Fruit fly (Drosophila melanogaster) whole organism, wandering third instar larva: ENCODE measurements around the gene chp.
A peak's percentile ranks its signal among the peaks of the same experiment; 100 is the strongest.

Experiments used
- CG32264 ChIP-seq: fragments of 200-800 bp; sonication (Bioruptor generic); optimal IDR thresholded peaks from 2 replicates; lab custom pipeline; 2016; ENCODE audit warnings: missing biosample characterization, missing genetic modification characterization
- CG9705 ChIP-seq: fragments of 200-800 bp; sonication (Bioruptor generic); optimal IDR thresholded peaks from 2 replicates; lab custom pipeline; 2018; ENCODE audit warnings: missing biosample characterization, mild to moderate bottlenecking, missing genetic modification characterization
- CrebA ChIP-seq: fragments of 200-800 bp; sonication (Bioruptor generic); optimal IDR thresholded peaks from 2 replicates; lab custom pipeline; 2016; ENCODE audit warnings: missing biosample characterization, mild to moderate bottlenecking, missing genetic modification characterization, borderline replicate concordance
- Dfd ChIP-seq: fragments of >200 bp; optimal IDR thresholded peaks from 2 replicates; lab custom pipeline; 2017; ENCODE audit warnings: missing biosample characterization, missing genetic modification characterization
- Dif ChIP-seq: fragments of 200-275, 200-300 bp; sonication (Bioruptor generic); optimal IDR thresholded peaks from 2 replicates; lab custom pipeline; 2018; ENCODE audit warnings: missing biosample characterization, missing genetic modification characterization; ENCODE audit not compliant: partially characterized antibody
- GATAd ChIP-seq: sonication (Bioruptor generic); optimal IDR thresholded peaks from 2 replicates; lab custom pipeline; 2016; ENCODE audit warnings: missing biosample characterization, missing genetic modification characterization
- HLH106 ChIP-seq: fragments of 200-800 bp; optimal IDR thresholded peaks from 3 replicates; lab custom pipeline; 2019; ENCODE audit warnings: missing biosample characterization, mild to moderate bottlenecking, missing genetic modification characterization, moderate library complexity
- Hnf4 ChIP-seq: fragments of 200-800 bp; sonication (Bioruptor generic); optimal IDR thresholded peaks from 2 replicates; lab custom pipeline; 2016; ENCODE audit warnings: missing biosample characterization, mild to moderate bottlenecking, missing genetic modification characterization
- Hr78 ChIP-seq: fragments of >200 bp; optimal IDR thresholded peaks from 2 replicates; lab custom pipeline; 2017; ENCODE audit warnings: missing biosample characterization, missing genetic modification characterization
- Hr83 ChIP-seq: fragments of 200-300 bp; sonication (Bioruptor generic); optimal IDR thresholded peaks from 2 replicates; lab custom pipeline; 2016; ENCODE audit warnings: missing biosample characterization, mild to moderate bottlenecking, missing genetic modification characterization, moderate library complexity; ENCODE audit not compliant: poor library complexity, severe bottlenecking
- Jra ChIP-seq: sonication (Bioruptor generic); optimal IDR thresholded peaks from 2 replicates; lab custom pipeline; 2016; ENCODE audit warnings: missing biosample characterization, missing genetic modification characterization
- Mio ChIP-seq: sonication (Bioruptor generic); optimal IDR thresholded peaks from 2 replicates; lab custom pipeline; 2016; ENCODE audit warnings: missing biosample characterization, missing genetic modification characterization
- Myc ChIP-seq: fragments of >200 bp; optimal IDR thresholded peaks from 2 replicates; lab custom pipeline; 2017
- N ChIP-seq: fragments of >200 bp; optimal IDR thresholded peaks from 2 replicates; lab custom pipeline; 2018; ENCODE audit warnings: missing biosample characterization, missing external identifiers, missing genetic modification characterization
- OdsH ChIP-seq: fragments of 200-800 bp; sonication (Bioruptor generic); optimal IDR thresholded peaks from 2 replicates; lab custom pipeline; 2016; ENCODE audit warnings: missing biosample characterization, mild to moderate bottlenecking, missing genetic modification characterization
- Rel ChIP-seq, 2 experiments: fragments of 200-800 bp; sonication (Bioruptor generic) in 1 of 2; optimal IDR thresholded peaks; 2 replicates in 1 of 2; 3 replicates in 1 of 2; lab custom pipeline; 2016 to 2019; ENCODE audit warnings: mild to moderate bottlenecking in 2 of 2, missing biosample characterization in 2 of 2, missing genetic modification characterization in 2 of 2, moderate library complexity in 1 of 2
- Sp1 ChIP-seq: fragments of 200-800 bp; sonication (Bioruptor generic); optimal IDR thresholded peaks from 3 replicates; lab custom pipeline; 2019; ENCODE audit warnings: missing biosample characterization, mild to moderate bottlenecking, missing genetic modification characterization, moderate library complexity
- Vsx2 ChIP-seq: fragments of 200-300, 225-300 bp; sonication (Bioruptor generic); optimal IDR thresholded peaks from 2 replicates; lab custom pipeline; 2018; ENCODE audit warnings: missing biosample characterization, missing genetic modification characterization; ENCODE audit not compliant: partially characterized antibody
- br ChIP-seq: fragments of 200-800 bp; sonication (Bioruptor generic); optimal IDR thresholded peaks from 2 replicates; lab custom pipeline; 2016; ENCODE audit warnings: missing biosample characterization, missing genetic modification characterization
- dmrt93B ChIP-seq: fragments of 200-800 bp; sonication (Bioruptor generic); optimal IDR thresholded peaks from 2 replicates; lab custom pipeline; 2018; ENCODE audit warnings: missing biosample characterization, mild to moderate bottlenecking, missing genetic modification characterization
- dsf ChIP-seq: sonication (Bioruptor generic); optimal IDR thresholded peaks from 2 replicates; lab custom pipeline; 2016; ENCODE audit warnings: missing biosample characterization, missing genetic modification characterization, borderline replicate concordance
- ey ChIP-seq: fragments of 200-800 bp; sonication (Bioruptor generic); optimal IDR thresholded peaks from 2 replicates; lab custom pipeline; 2016; ENCODE audit warnings: missing biosample characterization, missing genetic modification characterization
- foxo ChIP-seq, 2 experiments: fragments of 200-800 bp; sonication (Bioruptor generic); optimal IDR thresholded peaks; 2 replicates in 1 of 2; 3 replicates in 1 of 2; lab custom pipeline; 2016 to 2017; ENCODE audit warnings: missing biosample characterization in 2 of 2, missing genetic modification characterization in 2 of 2
- fru ChIP-seq: fragments of 200-800 bp; sonication (Bioruptor generic); optimal IDR thresholded peaks from 3 replicates; lab custom pipeline; 2016; ENCODE audit warnings: missing biosample characterization, mild to moderate bottlenecking, missing genetic modification characterization
- h ChIP-seq: fragments of 200-800 bp; sonication (Bioruptor generic); optimal IDR thresholded peaks from 3 replicates; lab custom pipeline; 2016; ENCODE audit warnings: missing biosample characterization, mild to moderate bottlenecking, missing genetic modification characterization
- jim ChIP-seq: fragments of 175-275, 200-325 bp; sonication (Bioruptor generic); optimal IDR thresholded peaks from 2 replicates; lab custom pipeline; 2016; ENCODE audit warnings: missing biosample characterization, mild to moderate bottlenecking, missing genetic modification characterization
- lola ChIP-seq: fragments of >200 bp; optimal IDR thresholded peaks from 2 replicates; lab custom pipeline; 2017; ENCODE audit warnings: missing biosample characterization, missing genetic modification characterization
- psq ChIP-seq: fragments of 200-800 bp; sonication (Bioruptor generic); optimal IDR thresholded peaks from 3 replicates; lab custom pipeline; 2017; ENCODE audit warnings: missing biosample characterization, mild to moderate bottlenecking, missing genetic modification characterization, moderate library complexity
- rgr ChIP-seq: fragments of 200-800 bp; sonication (Bioruptor generic); optimal IDR thresholded peaks from 3 replicates; lab custom pipeline; 2016; ENCODE audit warnings: missing biosample characterization, mild to moderate bottlenecking, missing genetic modification characterization
- sage ChIP-seq: fragments of 200-800 bp; sonication (Bioruptor generic); optimal IDR thresholded peaks from 2 replicates; lab custom pipeline; 2016; ENCODE audit warnings: missing biosample characterization, mild to moderate bottlenecking, missing genetic modification characterization
- sv ChIP-seq: fragments of 200-800 bp; sonication (Bioruptor generic); optimal IDR thresholded peaks from 3 replicates; lab custom pipeline; 2016; ENCODE audit warnings: missing biosample characterization, missing genetic modification characterization
- woc ChIP-seq: sonication (Bioruptor generic); optimal IDR thresholded peaks from 2 replicates; lab custom pipeline; 2016; ENCODE audit warnings: missing biosample characterization, mild to moderate bottlenecking, missing genetic modification characterization

The chp gene

dm6 chr3R:31223971-31224860 lies 13.7 kb upstream of the chp start:
- TF ChIP-seq Myc (lab: Kevin White, UChicago) (no peak), GATAd (no peak), Rel (GFP tag; optimal IDR thresholded peaks at IDR 0.05; lab: Kevin White, UChicago) (no peak), Rel (tag; optimal IDR thresholded peaks at IDR 0.05; lab: Kevin White, UChicago) (peak; percentile 38), psq (GFP tag; lab: Kevin White, UChicago) (peak; percentile 4), sage (GFP tag; lab: Kevin White, UChicago) (peak; percentile 3), Jra (GFP tag; lab: Kevin White, UChicago) (peak; percentile 37), OdsH (GFP tag; lab: Kevin White, UChicago) (peak; percentile 26)
- TF ChIP-seq, all 38 proteins: peak for 5

dm6 chr3R:31222890-31223569 lies 12.5 kb upstream of the chp start:
- no peak for TF ChIP-seq ey (GFP tag; lab: Kevin White, UChicago)
- no peak for TF ChIP-seq woc
- TF ChIP-seq CrebA (GFP tag; lab: Kevin White, UChicago): no peak
- no peak for TF ChIP-seq fru (GFP tag; lab: Kevin White, UChicago)
- TF ChIP-seq h: no peak
- no peak for TF ChIP-seq sv (GFP tag; lab: Kevin White, UChicago)
- TF ChIP-seq CG9705 (GFP tag; lab: Kevin White, UChicago): no peak

dm6 chr3R:31222125-31222889 lies 11.8 kb upstream of the chp start:
- TF ChIP-seq br (GFP tag; lab: Kevin White, UChicago) (peak; percentile 70), HLH106 (peak; percentile 58), CG9705 (GFP tag; lab: Kevin White, UChicago) (peak; percentile 20), fru (GFP tag; lab: Kevin White, UChicago) (peak; percentile 80), lola (GFP tag; lab: Kevin White, UChicago) (no peak), OdsH (GFP tag; lab: Kevin White, UChicago) (peak; percentile 61), CG32264 (peak; percentile 8), h (peak; percentile 83), Mio (no peak), foxo (GFP tag; optimal IDR thresholded peaks at IDR 0.05; lab: Kevin White, UChicago) (peak in 1 of 2 experiments; percentile 77), Hnf4 (GFP tag; lab: Kevin White, UChicago) (peak; percentile 46), woc (peak; percentile 50), ey (GFP tag; lab: Kevin White, UChicago) (peak; percentile 72), dmrt93B (GFP tag; lab: Kevin White, UChicago) (peak; percentile 47), rgr (GFP tag; lab: Kevin White, UChicago) (peak; percentile 72), Sp1 (GFP tag; lab: Kevin White, UChicago) (peak; percentile 60), psq (GFP tag; lab: Kevin White, UChicago) (peak; percentile 49), dsf (GFP tag; lab: Kevin White, UChicago) (no peak), sv (GFP tag; lab: Kevin White, UChicago) (peak; percentile 56), Dfd (GFP tag; lab: Kevin White, UChicago) (no peak)

- peak; percentile 95 for TF ChIP-seq jim (GFP tag; lab: Kevin White, UChicago)
- TF ChIP-seq Jra (GFP tag; lab: Kevin White, UChicago): no peak
- peak; percentile 17 for TF ChIP-seq h
- no peak for TF ChIP-seq Dfd (GFP tag; lab: Kevin White, UChicago)
- TF ChIP-seq Vsx2: no peak
- TF ChIP-seq rgr (GFP tag; lab: Kevin White, UChicago): no peak
- TF ChIP-seq dsf (GFP tag; lab: Kevin White, UChicago): no peak
- peak; percentile 12 for TF ChIP-seq psq (GFP tag; lab: Kevin White, UChicago)
- peak; percentile 21 for TF ChIP-seq Dif
- no peak for TF ChIP-seq sv (GFP tag; lab: Kevin White, UChicago)
- TF ChIP-seq Hnf4 (GFP tag; lab: Kevin White, UChicago): no peak
- TF ChIP-seq foxo (GFP tag; optimal IDR thresholded peaks at IDR 0.05; lab: Kevin White, UChicago): no peak
- TF ChIP-seq woc: no peak
- TF ChIP-seq Sp1 (GFP tag; lab: Kevin White, UChicago): peak; percentile 55
- TF ChIP-seq ey (GFP tag; lab: Kevin White, UChicago): no peak
- TF ChIP-seq Rel (GFP tag; optimal IDR thresholded peaks at IDR 0.05; lab: Kevin White, UChicago): peak; percentile 47
- no peak for TF ChIP-seq Rel (tag; optimal IDR thresholded peaks at IDR 0.05; lab: Kevin White, UChicago)
- no peak for TF ChIP-seq N (GFP tag; lab: Kevin White, UChicago)
- TF ChIP-seq Hr83 (GFP tag; lab: Kevin White, UChicago): peak; percentile 41
- no peak for TF ChIP-seq Mio
- TF ChIP-seq Hr78 (GFP tag; lab: Kevin White, UChicago): peak; percentile 12
- no peak for TF ChIP-seq CrebA (GFP tag; lab: Kevin White, UChicago)
- no peak for TF ChIP-seq lola (GFP tag; lab: Kevin White, UChicago)
- TF ChIP-seq br (GFP tag; lab: Kevin White, UChicago): peak; percentile 15
- TF ChIP-seq GATAd: no peak
- no peak for TF ChIP-seq HLH106
- no peak for TF ChIP-seq Myc (lab: Kevin White, UChicago)
These were observed 11.0 kb upstream of the chp start for dm6 chr3R:31221337-31222047.
